Worm (Caenorhabditis elegans) whole organism, L3 larva: ENCODE results near the gene cest-9.1.

Experiments used
- R02D3.7 ChIP-seq: fragments of 150-350 bp; optimal IDR thresholded peaks from 2 replicates; lab custom pipeline; 2014; ENCODE audit warnings: missing biosample characterization, missing genetic modification characterization
- ZK546.5 ChIP-seq: sonication (generic microtip); optimal IDR thresholded peaks from 2 replicates; lab custom pipeline; 2017; ENCODE audit warnings: missing biosample characterization, missing genetic modification characterization
- aly-2 ChIP-seq: fragments of 150-350 bp; optimal IDR thresholded peaks from 2 replicates; lab custom pipeline; 2014; ENCODE audit warnings: missing biosample characterization, missing genetic modification characterization
- ama-1 ChIP-seq: fragments of 150-350 bp; optimal IDR thresholded peaks from 2 replicates; lab custom pipeline; 2018
- ceh-16 ChIP-seq: sonication (generic microtip); optimal IDR thresholded peaks from 2 replicates; lab custom pipeline; 2017; ENCODE audit warnings: missing biosample characterization, missing genetic modification characterization
- ceh-28 ChIP-seq: fragments of 150-350 bp; optimal IDR thresholded peaks from 2 replicates; lab custom pipeline; 2014; ENCODE audit warnings: missing biosample characterization, missing genetic modification reagents, missing genetic modification characterization
- ceh-82 ChIP-seq: fragments of 150-350 bp; optimal IDR thresholded peaks from 2 replicates; lab custom pipeline; 2014; ENCODE audit warnings: missing biosample characterization, missing genetic modification characterization
- ceh-9 ChIP-seq: sonication (generic microtip); optimal IDR thresholded peaks from 2 replicates; lab custom pipeline; 2018; ENCODE audit warnings: missing biosample characterization, missing genetic modification characterization
- daf-12 ChIP-seq: fragments of 150-350 bp; optimal IDR thresholded peaks from 2 replicates; lab custom pipeline; 2014; ENCODE audit warnings: missing biosample characterization, missing genetic modification reagents, missing genetic modification characterization
- egl-27 ChIP-seq: sonication (generic microtip); optimal IDR thresholded peaks from 4 replicates; lab custom pipeline; 2017; ENCODE audit warnings: missing biosample characterization, missing genetic modification reagents, missing genetic modification characterization
- egl-5 ChIP-seq: fragments of 150-350 bp; optimal IDR thresholded peaks from 2 replicates; lab custom pipeline; 2017; ENCODE audit warnings: missing biosample characterization, missing genetic modification reagents, missing genetic modification characterization, inconsistent platforms
- elt-1 ChIP-seq: fragments of 150-350 bp; optimal IDR thresholded peaks from 2 replicates; lab custom pipeline; 2014; ENCODE audit warnings: missing biosample characterization, missing genetic modification characterization
- elt-2 ChIP-seq: sonication (generic microtip); optimal IDR thresholded peaks from 2 replicates; lab custom pipeline; 2016; ENCODE audit warnings: missing genetic modification reagents, mild to moderate bottlenecking, missing genetic modification characterization, missing compliant biosample characterization
- elt-3 ChIP-seq, 3 experiments: fragments of 150-350 bp in 1 of 3; sonication (generic microtip) in 2 of 3; optimal IDR thresholded peaks; 2 replicates in 2 of 3; 4 replicates in 1 of 3; lab custom pipeline; 2014 to 2017; ENCODE audit warnings: missing biosample characterization in 3 of 3, missing genetic modification characterization in 3 of 3
- eor-1 ChIP-seq, 2 experiments: fragments of 150-350 bp; optimal IDR thresholded peaks; 2 replicates each; lab custom pipeline; 2014 to 2018; ENCODE audit warnings: missing biosample characterization in 2 of 2, missing genetic modification characterization in 2 of 2
- fkh-10 ChIP-seq: sonication (generic microtip); optimal IDR thresholded peaks from 2 replicates; lab custom pipeline; 2017; ENCODE audit warnings: missing biosample characterization, missing genetic modification reagents, missing genetic modification characterization
- fkh-2 ChIP-seq: fragments of 150-350 bp; optimal IDR thresholded peaks from 2 replicates; lab custom pipeline; 2014; ENCODE audit warnings: missing biosample characterization, missing genetic modification reagents, missing genetic modification characterization
- fos-1 ChIP-seq: fragments of 150-350 bp; optimal IDR thresholded peaks from 2 replicates; lab custom pipeline; 2014; ENCODE audit warnings: missing biosample characterization, missing genetic modification characterization
- hmg-11 ChIP-seq: sonication (generic microtip); optimal IDR thresholded peaks from 2 replicates; lab custom pipeline; 2016; ENCODE audit warnings: missing genetic modification characterization, missing compliant biosample characterization
- jun-1 ChIP-seq: fragments of 150-350 bp; optimal IDR thresholded peaks from 2 replicates; lab custom pipeline; 2014; ENCODE audit warnings: missing biosample characterization, missing genetic modification reagents, missing genetic modification characterization
- lin-15B ChIP-seq: fragments of 150-350 bp; optimal IDR thresholded peaks from 2 replicates; lab custom pipeline; 2014; ENCODE audit warnings: missing biosample characterization, missing genetic modification characterization
- lin-39 ChIP-seq: fragments of 150-350 bp; optimal IDR thresholded peaks from 2 replicates; lab custom pipeline; 2018; ENCODE audit warnings: missing biosample characterization, missing genetic modification reagents, missing genetic modification characterization
- lsy-12 ChIP-seq: sonication (generic microtip); optimal IDR thresholded peaks from 2 replicates; lab custom pipeline; 2016; ENCODE audit warnings: mild to moderate bottlenecking, missing genetic modification characterization, missing compliant biosample characterization
- mdl-1 ChIP-seq: fragments of 150-350 bp; optimal IDR thresholded peaks from 2 replicates; lab custom pipeline; 2014; ENCODE audit warnings: missing biosample characterization, missing genetic modification characterization
- mml-1 ChIP-seq: fragments of 150-350 bp; sonication (generic microtip); optimal IDR thresholded peaks from 3 replicates; lab custom pipeline; 2014; ENCODE audit warnings: missing biosample characterization, missing genetic modification characterization
- nfya-1 ChIP-seq: sonication (generic microtip); optimal IDR thresholded peaks from 2 replicates; lab custom pipeline; 2017; ENCODE audit warnings: missing genetic modification characterization, mild to moderate bottlenecking, missing compliant biosample characterization, antibody characterized with exemption, moderate library complexity; ENCODE audit not compliant: insufficient read depth
- nhr-11 ChIP-seq: fragments of 150-350 bp; optimal IDR thresholded peaks from 2 replicates; lab custom pipeline; 2014; ENCODE audit warnings: missing biosample characterization, missing genetic modification characterization
- nhr-12 ChIP-seq: fragments of 150-350 bp; optimal IDR thresholded peaks from 2 replicates; lab custom pipeline; 2014; ENCODE audit warnings: missing biosample characterization, missing genetic modification characterization
- nhr-23 ChIP-seq: fragments of 150-350 bp; optimal IDR thresholded peaks from 2 replicates; lab custom pipeline; 2014; ENCODE audit warnings: missing biosample characterization, missing genetic modification reagents, missing genetic modification characterization
- nhr-237 ChIP-seq: fragments of 150-350 bp; optimal IDR thresholded peaks from 2 replicates; lab custom pipeline; 2014; ENCODE audit warnings: missing biosample characterization, missing genetic modification characterization
- nhr-25 ChIP-seq: sonication (generic microtip); optimal IDR thresholded peaks from 2 replicates; lab custom pipeline; 2017; ENCODE audit warnings: missing biosample characterization, missing genetic modification characterization
- nhr-28 ChIP-seq: fragments of 150-350 bp; optimal IDR thresholded peaks from 2 replicates; lab custom pipeline; 2014; ENCODE audit warnings: missing biosample characterization, missing genetic modification characterization
- nhr-43 ChIP-seq: sonication (generic microtip); optimal IDR thresholded peaks from 2 replicates; lab custom pipeline; 2016; ENCODE audit warnings: mild to moderate bottlenecking, missing genetic modification characterization, missing compliant biosample characterization; ENCODE audit not compliant: poor library complexity, severe bottlenecking
- nhr-67 ChIP-seq: fragments of 150-350 bp; optimal IDR thresholded peaks from 2 replicates; lab custom pipeline; 2014; ENCODE audit warnings: missing biosample characterization, missing genetic modification characterization
- nhr-76 ChIP-seq: fragments of 150-350 bp; sonication (generic microtip); optimal IDR thresholded peaks from 5 replicates; lab custom pipeline; 2014; ENCODE audit warnings: missing biosample characterization, missing genetic modification characterization
- nhr-77 ChIP-seq: fragments of 150-350 bp; optimal IDR thresholded peaks from 2 replicates; lab custom pipeline; 2014; ENCODE audit warnings: missing biosample characterization, missing genetic modification characterization
- pha-4 ChIP-seq: fragments of 150-350 bp; optimal IDR thresholded peaks from 2 replicates; lab custom pipeline; 2014; ENCODE audit warnings: missing biosample characterization, missing genetic modification reagents, missing genetic modification characterization
- pqm-1 ChIP-seq: fragments of 150-350 bp; optimal IDR thresholded peaks from 2 replicates; lab custom pipeline; 2017; ENCODE audit warnings: missing biosample characterization, missing genetic modification characterization, inconsistent platforms
- sea-2 ChIP-seq: fragments of 150-350 bp; sonication (generic microtip); optimal IDR thresholded peaks from 4 replicates; lab custom pipeline; 2014; ENCODE audit warnings: missing biosample characterization, missing genetic modification reagents, missing genetic modification characterization
- skn-1 ChIP-seq: fragments of 150-350 bp; optimal IDR thresholded peaks from 2 replicates; lab custom pipeline; 2014; ENCODE audit warnings: missing biosample characterization, missing genetic modification characterization
- snpc-4 ChIP-seq: fragments of 150-350 bp; optimal IDR thresholded peaks from 2 replicates; lab custom pipeline; 2014; ENCODE audit warnings: missing biosample characterization, missing genetic modification characterization
- tbx-2 ChIP-seq: sonication (generic microtip); optimal IDR thresholded peaks from 2 replicates; lab custom pipeline; 2016; ENCODE audit warnings: mild to moderate bottlenecking, missing genetic modification characterization, missing compliant biosample characterization
- unc-39 ChIP-seq: sonication (generic microtip); optimal IDR thresholded peaks from 4 replicates; lab custom pipeline; 2017; ENCODE audit warnings: missing biosample characterization, missing genetic modification characterization
- unc-62 ChIP-seq: fragments of 150-350 bp; sonication (generic microtip); optimal IDR thresholded peaks from 4 replicates; lab custom pipeline; 2014; ENCODE audit warnings: missing biosample characterization, missing genetic modification reagents, missing genetic modification characterization
- zag-1 ChIP-seq: fragments of 150-350 bp; optimal IDR thresholded peaks from 2 replicates; lab custom pipeline; 2014; ENCODE audit warnings: missing biosample characterization, missing genetic modification characterization
- ztf-11 ChIP-seq: fragments of 150-350 bp; optimal IDR thresholded peaks from 2 replicates; lab custom pipeline; 2014; ENCODE audit warnings: missing biosample characterization, missing genetic modification characterization
- ztf-4 ChIP-seq: fragments of 150-350 bp; optimal IDR thresholded peaks from 2 replicates; lab custom pipeline; 2014; ENCODE audit warnings: missing biosample characterization, missing genetic modification characterization

Gene cest-9.1

ce11 chrX:12179090-12179488 lies 46.9 kb upstream of the cest-9.1 start:
- TF ChIP-seq elt-2 (tag; lab: Kevin White, UChicago) (no peak), nhr-11 (tag; lab: Kevin White, UChicago) (no peak), pha-4 (tag; lab: Kevin White, UChicago) (peak; percentile 56)

DNA sequence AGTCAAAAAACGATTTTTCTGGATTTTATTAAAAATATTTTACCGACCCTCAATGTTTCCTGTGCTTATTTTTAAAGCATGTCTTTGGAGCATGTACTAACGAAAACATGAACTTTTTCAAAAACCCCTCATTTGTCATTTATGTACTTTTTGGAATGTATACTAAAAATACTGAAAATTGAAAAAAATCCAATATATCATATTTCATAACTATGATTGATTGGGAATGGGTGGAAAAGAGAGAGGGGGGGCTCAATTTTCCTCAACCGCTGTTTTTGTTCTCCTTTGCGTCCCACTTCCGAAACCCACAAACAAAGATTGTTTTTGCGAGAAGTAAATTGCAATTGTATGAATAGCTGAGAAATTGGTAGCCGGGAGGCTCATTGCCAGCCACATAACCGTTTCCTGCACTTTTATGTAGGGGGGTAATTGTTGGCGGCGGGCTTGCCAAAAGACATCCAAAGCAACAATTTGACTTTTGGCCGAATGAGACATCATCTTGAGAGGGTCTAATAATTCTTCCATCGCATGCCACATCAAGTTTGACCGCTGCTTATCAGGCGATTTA lies 46.1 kb upstream of the cest-9.1 start:
- no peak for TF ChIP-seq elt-2 (tag; lab: Kevin White, UChicago)
- TF ChIP-seq lin-39 (tag; lab: Kevin White, UChicago) = peak; percentile 64
- TF ChIP-seq egl-5 (tag; lab: Kevin White, UChicago) = peak; percentile 48
- TF ChIP-seq ztf-4 = no peak
- TF ChIP-seq tbx-2 (tag; lab: Kevin White, UChicago) = peak; percentile 34
- TF ChIP-seq nhr-237 (tag; lab: Kevin White, UChicago) = no peak
- TF ChIP-seq elt-3 (tag; optimal IDR thresholded peaks at IDR 0.05; lab: Kevin White, UChicago) = no peak
- no peak for TF ChIP-seq unc-62 (GFP tag; lab: Kevin White, UChicago)
- no peak for TF ChIP-seq nhr-28 (tag; lab: Kevin White, UChicago)
- TF ChIP-seq nhr-11 (tag; lab: Kevin White, UChicago) = no peak

DNA sequence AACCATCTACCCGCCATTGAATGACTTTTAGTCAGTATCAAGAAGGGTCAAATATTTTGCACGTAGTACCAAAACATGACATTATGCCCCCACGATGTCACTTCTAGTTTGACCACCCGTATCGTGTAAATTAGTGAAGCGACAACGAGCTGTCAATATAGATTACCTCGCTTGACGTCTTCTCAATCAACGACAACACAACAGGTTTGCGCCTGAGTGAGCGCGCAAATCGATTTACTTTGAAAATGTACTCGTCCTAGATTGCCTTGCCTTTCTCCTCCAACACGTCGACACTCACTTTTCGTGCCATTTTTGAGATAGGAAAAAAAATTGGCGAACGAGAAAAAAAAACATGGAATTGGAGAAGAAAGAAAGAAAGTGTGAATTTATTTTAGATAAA lies 45.3 kb upstream of the cest-9.1 start:
- no peak for TF ChIP-seq ama-1 (lab: Kevin White, UChicago)
- TF ChIP-seq mml-1 (tag; lab: Kevin White, UChicago) = no peak
- no peak for TF ChIP-seq ceh-9
- TF ChIP-seq elt-2 (tag; lab: Kevin White, UChicago) = no peak
- peak; percentile 54 for TF ChIP-seq ceh-28 (tag; lab: Kevin White, UChicago)
- TF ChIP-seq aly-2 (tag; lab: Kevin White, UChicago) = no peak
- TF ChIP-seq fos-1 (tag; lab: Kevin White, UChicago) = no peak
- TF ChIP-seq nhr-77 (tag; lab: Kevin White, UChicago) = no peak
- peak; percentile 73 for TF ChIP-seq nhr-43 (tag; lab: Kevin White, UChicago)
- no peak for TF ChIP-seq nhr-67 (tag; lab: Kevin White, UChicago)
- TF ChIP-seq nfya-1 (tag; lab: Kevin White, UChicago) = peak; percentile 33
- TF ChIP-seq eor-1 (tag; optimal IDR thresholded peaks at IDR 0.05; lab: Kevin White, UChicago) = no peak
- no peak for TF ChIP-seq zag-1
- TF ChIP-seq nhr-12 (tag; lab: Kevin White, UChicago) = no peak
- TF ChIP-seq lsy-12 (tag; lab: Kevin White, UChicago) = no peak
- no peak for TF ChIP-seq lin-39 (tag; lab: Kevin White, UChicago)
- no peak for TF ChIP-seq hmg-11 (tag; lab: Kevin White, UChicago)
- peak; percentile 45 for TF ChIP-seq nhr-23
- TF ChIP-seq egl-5 (tag; lab: Kevin White, UChicago) = no peak
- no peak for TF ChIP-seq ZK546.5 (tag; lab: Kevin White, UChicago)
- TF ChIP-seq unc-39 (tag; lab: Kevin White, UChicago) = no peak
- TF ChIP-seq ceh-82 (tag; lab: Kevin White, UChicago) = no peak
- no peak for TF ChIP-seq jun-1 (tag; lab: Kevin White, UChicago)
- no peak for TF ChIP-seq pqm-1 (tag; lab: Kevin White, UChicago)
- no peak for TF ChIP-seq mdl-1 (tag; lab: Kevin White, UChicago)
- TF ChIP-seq nhr-237 (tag; lab: Kevin White, UChicago) = no peak
- TF ChIP-seq tbx-2 (tag; lab: Kevin White, UChicago) = no peak
- TF ChIP-seq nhr-25 (tag; lab: Kevin White, UChicago) = peak; percentile 82
- TF ChIP-seq daf-12 = no peak
- no peak for TF ChIP-seq pha-4 (tag; lab: Kevin White, UChicago)
- TF ChIP-seq fkh-2 (tag; lab: Kevin White, UChicago) = no peak
- no peak for TF ChIP-seq sea-2
- no peak for TF ChIP-seq ceh-16 (tag; lab: Kevin White, UChicago)
- no peak for TF ChIP-seq nhr-28 (tag; lab: Kevin White, UChicago)
- TF ChIP-seq unc-62 (GFP tag; lab: Kevin White, UChicago) = peak; percentile 83
- no peak for TF ChIP-seq fkh-10 (GFP tag; lab: Kevin White, UChicago)
- no peak for TF ChIP-seq elt-1 (tag; lab: Kevin White, UChicago)
- TF ChIP-seq nhr-11 (tag; lab: Kevin White, UChicago) = no peak
- no peak for TF ChIP-seq egl-27 (tag; lab: Kevin White, UChicago)
- no peak for TF ChIP-seq nhr-76 (tag; lab: Kevin White, UChicago)
- no peak for TF ChIP-seq ztf-4
- no peak for TF ChIP-seq ztf-11 (tag; lab: Kevin White, UChicago)
- TF ChIP-seq snpc-4 (tag; lab: Kevin White, UChicago) = no peak
- no peak for TF ChIP-seq elt-3 (tag; optimal IDR thresholded peaks at IDR 0.05; lab: Kevin White, UChicago)
- TF ChIP-seq lin-15B (tag; lab: Kevin White, UChicago) = no peak
- no peak for TF ChIP-seq R02D3.7
- no peak for TF ChIP-seq skn-1 (tag; lab: Kevin White, UChicago)
